Fruit fly (Drosophila melanogaster): Measurements from ENCODE around the gene Galk.
A peak's percentile ranks its signal among the peaks of the same experiment; 100 is the strongest.

The Galk gene

DNA sequence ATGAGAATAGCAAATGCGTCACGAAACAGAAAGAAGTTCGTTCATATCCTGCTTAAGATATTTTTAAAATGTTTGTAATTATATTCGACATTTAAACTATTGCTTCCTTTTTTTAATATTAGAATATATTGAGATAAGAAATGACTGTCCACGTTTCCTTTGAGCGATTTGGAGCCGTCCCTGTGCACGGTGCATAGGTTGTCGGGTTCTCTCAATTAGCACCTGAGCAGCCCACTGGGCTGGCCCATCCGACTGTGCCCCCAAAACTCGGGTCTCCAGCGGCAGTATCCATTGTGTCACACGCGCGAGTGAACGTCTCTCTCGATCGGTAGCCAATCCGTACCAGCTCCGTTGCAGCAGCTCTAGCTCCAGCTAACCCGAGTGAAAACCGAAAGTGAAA is 27.3 kb downstream of the Galk start, which contains the start of gene CG13313:
TSS of gene CG13313 (plus strand) at position 301 of the 400 bp plus-strand sequence.
- TF ChIP-seq CG14655 (GFP tag; optimal IDR thresholded peaks at IDR 0.05), result no peak
- TF ChIP-seq CG9948 (tag; optimal IDR thresholded peaks at IDR 0.05), result no peak
- no peak for TF ChIP-seq CG34367 (tag; optimal IDR thresholded peaks at IDR 0.05)
- TF ChIP-seq rn (GFP tag; IDR thresholded peaks at IDR 0.05), result no peak
- no peak for TF ChIP-seq CG15710 (tag; optimal IDR thresholded peaks at IDR 0.05)
- TF ChIP-seq EcR (GFP tag; optimal IDR thresholded peaks at IDR 0.05), result no peak
- TF ChIP-seq CG8159 (tag; optimal IDR thresholded peaks at IDR 0.05), result no peak
- no peak for TF ChIP-seq CG4496 (GFP tag; IDR thresholded peaks at IDR 0.05)
- TF ChIP-seq fd96Ca (GFP tag; IDR thresholded peaks at IDR 0.05), result no peak
- TF ChIP-seq CG10348 (GFP tag; IDR thresholded peaks at IDR 0.05), result no peak
- no peak for TF ChIP-seq CG32121 (GFP tag; IDR thresholded peaks at IDR 0.05)
- no peak for TF ChIP-seq Pif1B (GFP tag; optimal IDR thresholded peaks at IDR 0.05)
- no peak for TF ChIP-seq gl (tag; optimal IDR thresholded peaks at IDR 0.05)
- no peak for TF ChIP-seq CG8301 (tag; optimal IDR thresholded peaks at IDR 0.05)

DNA sequence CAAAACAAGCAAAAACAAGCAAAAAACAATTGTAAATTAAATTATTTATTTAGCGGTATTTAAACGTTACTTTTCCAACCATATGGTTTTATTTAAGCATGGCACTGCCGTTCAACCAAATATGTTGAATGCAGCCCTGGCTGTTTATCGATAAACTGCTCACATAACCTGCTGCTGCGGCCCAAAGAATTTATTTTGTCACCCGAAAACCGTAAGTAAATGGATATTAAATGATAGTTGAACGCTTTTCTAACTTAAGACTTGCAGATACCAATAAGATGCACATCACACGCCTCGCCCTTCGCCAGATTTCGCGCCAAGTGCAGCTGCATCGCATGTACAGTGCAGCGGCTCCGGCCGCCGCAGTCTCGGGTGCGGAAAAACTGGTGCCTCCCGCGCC is 29.2 kb downstream of the Galk start, which contains the start of gene mRpL12:
TSS of gene mRpL12 (plus strand) at position 123 of the 400 bp plus-strand sequence.
- no peak for TF ChIP-seq EcR (GFP tag; optimal IDR thresholded peaks at IDR 0.05)
- no peak for TF ChIP-seq CG8159 (tag; optimal IDR thresholded peaks at IDR 0.05)
- no peak for TF ChIP-seq Snoo (tag; optimal IDR thresholded peaks at IDR 0.05)
- TF ChIP-seq CG12605 (GFP tag; IDR thresholded peaks at IDR 0.05), result no peak

DNA sequence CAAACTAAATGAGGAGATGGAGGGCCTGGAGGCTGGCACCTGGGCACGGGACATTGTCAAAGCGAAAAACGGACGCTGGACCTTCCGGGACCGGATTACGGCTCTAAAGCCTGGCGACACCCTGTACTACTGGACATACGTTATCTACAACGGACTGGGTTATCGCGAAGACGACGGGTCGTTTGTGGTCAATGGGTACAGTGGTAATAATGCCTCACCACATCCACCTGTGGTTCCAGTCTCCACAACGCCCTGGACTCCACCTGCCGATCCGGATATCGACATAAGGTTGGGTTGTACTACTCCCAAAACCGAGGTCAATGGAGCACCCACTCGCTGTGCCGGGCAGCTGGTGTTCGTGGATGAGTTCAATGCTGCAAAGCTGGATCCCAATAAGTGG is 30.7 kb downstream of the Galk start:
- no peak for TF ChIP-seq Pif1B (GFP tag; optimal IDR thresholded peaks at IDR 0.05)
- no peak for TF ChIP-seq CG15710 (tag; optimal IDR thresholded peaks at IDR 0.05)
- TF ChIP-seq rn (GFP tag; IDR thresholded peaks at IDR 0.05), result no peak
- no peak for TF ChIP-seq CG8301 (tag; optimal IDR thresholded peaks at IDR 0.05)
- TF ChIP-seq CG12605 (GFP tag; IDR thresholded peaks at IDR 0.05), result no peak
- no peak for TF ChIP-seq CG34367 (tag; optimal IDR thresholded peaks at IDR 0.05)
- TF ChIP-seq gl (tag; optimal IDR thresholded peaks at IDR 0.05), result no peak

DNA sequence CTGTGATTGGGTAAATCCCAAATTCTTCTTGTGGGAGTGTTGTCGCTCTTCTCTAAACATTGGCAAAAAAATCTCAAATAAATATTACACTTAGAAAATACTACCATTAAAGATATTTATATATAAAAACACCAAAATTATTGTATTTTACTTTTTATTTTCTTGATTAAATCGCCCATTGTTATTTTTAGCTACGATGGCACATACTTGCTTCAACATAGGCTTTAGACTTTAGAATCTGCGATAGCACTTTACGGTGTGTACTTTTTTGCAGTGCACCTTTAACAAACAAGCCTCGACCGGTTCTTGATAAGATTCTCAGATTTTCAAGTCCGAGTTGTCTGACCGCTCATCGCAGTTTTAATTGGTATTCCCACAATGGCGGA is 31.2 kb downstream of the Galk start, which contains the start of gene GNBP3:
TSS of gene GNBP3 (plus strand) at position 374 of the 386 bp plus-strand sequence.
- TF ChIP-seq CG17806 (tag; optimal IDR thresholded peaks at IDR 0.05), result peak; percentile 92
- TF ChIP-seq CG4496 (GFP tag; IDR thresholded peaks at IDR 0.05), result peak; percentile 92
- peak; percentile 97 for TF ChIP-seq Pif1B (GFP tag; optimal IDR thresholded peaks at IDR 0.05)
- peak; percentile 90 for TF ChIP-seq Ets98B (GFP tag; IDR thresholded peaks at IDR 0.05)
- peak; percentile 85 for TF ChIP-seq EcR (GFP tag; optimal IDR thresholded peaks at IDR 0.05)
- TF ChIP-seq CG12605 (GFP tag; IDR thresholded peaks at IDR 0.05), result peak; percentile 89
- TF ChIP-seq CG15710 (tag; optimal IDR thresholded peaks at IDR 0.05), result peak; percentile 88
- TF ChIP-seq D1 (tag; optimal IDR thresholded peaks at IDR 0.05), result no peak
- no peak for TF ChIP-seq Pif1A (GFP tag; optimal IDR thresholded peaks at IDR 0.05)
- peak; percentile 88 for TF ChIP-seq CG34367 (tag; optimal IDR thresholded peaks at IDR 0.05)
- peak; percentile 83 for TF ChIP-seq gl (tag; optimal IDR thresholded peaks at IDR 0.05)
- TF ChIP-seq CG10348 (GFP tag; IDR thresholded peaks at IDR 0.05), result no peak
- TF ChIP-seq CG9948 (tag; optimal IDR thresholded peaks at IDR 0.05), result peak; percentile 88
- peak; percentile 94 for TF ChIP-seq CG8159 (tag; optimal IDR thresholded peaks at IDR 0.05)
- TF ChIP-seq CG13204 (GFP tag; optimal IDR thresholded peaks at IDR 0.05), result peak; percentile 84
- TF ChIP-seq CG32121 (GFP tag; IDR thresholded peaks at IDR 0.05), result peak; percentile 20; the same call in 1 of the 2 replicates
- TF ChIP-seq CG14655 (GFP tag; optimal IDR thresholded peaks at IDR 0.05), result peak; percentile 95
- TF ChIP-seq Snoo (tag; optimal IDR thresholded peaks at IDR 0.05), result peak; percentile 96
- peak; percentile 91 for TF ChIP-seq fd96Ca (GFP tag; IDR thresholded peaks at IDR 0.05)
- TF ChIP-seq CG8301 (tag; optimal IDR thresholded peaks at IDR 0.05), result peak; percentile 93
- TF ChIP-seq rn (GFP tag; IDR thresholded peaks at IDR 0.05), result peak; percentile 42; the same call in 1 of the 2 replicates

DNA sequence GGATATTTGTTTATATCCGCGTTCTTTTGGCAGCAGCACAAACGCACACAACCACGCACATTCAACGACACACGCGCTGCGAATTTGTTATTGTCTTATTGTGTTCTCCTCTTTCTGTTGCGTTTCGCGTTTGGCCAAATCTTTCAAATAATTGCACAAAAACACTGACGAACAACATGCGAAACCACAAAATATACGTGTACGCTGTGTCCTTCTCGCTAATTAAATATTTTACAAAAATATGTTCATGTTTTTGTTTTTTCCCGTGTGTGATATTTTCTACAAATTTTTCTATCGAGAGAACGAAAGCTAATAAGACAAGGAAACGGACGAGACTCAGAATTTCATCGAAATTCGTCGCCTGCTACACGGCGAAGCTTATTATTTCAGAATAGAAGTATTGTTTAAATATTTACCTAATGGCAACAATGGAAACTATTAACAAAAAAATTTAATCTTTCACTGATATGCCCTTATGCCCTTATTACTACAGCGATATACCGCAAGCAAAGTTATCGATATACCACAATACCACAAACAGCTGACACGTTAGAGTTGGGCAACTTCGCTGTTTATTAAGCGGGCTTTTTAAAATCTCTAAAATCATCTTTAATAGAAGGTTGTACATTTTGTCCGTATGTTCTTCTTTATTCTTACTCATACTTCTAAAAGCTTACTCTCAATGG is 31.8 kb downstream of the Galk start, which contains the start of the genes CG43783 and orb2:
TSS of gene CG43783 (minus strand) at position 311 of the 686 bp plus-strand sequence.
TSS of gene orb2 (minus strand) at position 502 of the 686 bp plus-strand sequence.
- no peak for TF ChIP-seq CG9948 (tag; optimal IDR thresholded peaks at IDR 0.05)
- no peak for TF ChIP-seq EcR (GFP tag; optimal IDR thresholded peaks at IDR 0.05)

DNA sequence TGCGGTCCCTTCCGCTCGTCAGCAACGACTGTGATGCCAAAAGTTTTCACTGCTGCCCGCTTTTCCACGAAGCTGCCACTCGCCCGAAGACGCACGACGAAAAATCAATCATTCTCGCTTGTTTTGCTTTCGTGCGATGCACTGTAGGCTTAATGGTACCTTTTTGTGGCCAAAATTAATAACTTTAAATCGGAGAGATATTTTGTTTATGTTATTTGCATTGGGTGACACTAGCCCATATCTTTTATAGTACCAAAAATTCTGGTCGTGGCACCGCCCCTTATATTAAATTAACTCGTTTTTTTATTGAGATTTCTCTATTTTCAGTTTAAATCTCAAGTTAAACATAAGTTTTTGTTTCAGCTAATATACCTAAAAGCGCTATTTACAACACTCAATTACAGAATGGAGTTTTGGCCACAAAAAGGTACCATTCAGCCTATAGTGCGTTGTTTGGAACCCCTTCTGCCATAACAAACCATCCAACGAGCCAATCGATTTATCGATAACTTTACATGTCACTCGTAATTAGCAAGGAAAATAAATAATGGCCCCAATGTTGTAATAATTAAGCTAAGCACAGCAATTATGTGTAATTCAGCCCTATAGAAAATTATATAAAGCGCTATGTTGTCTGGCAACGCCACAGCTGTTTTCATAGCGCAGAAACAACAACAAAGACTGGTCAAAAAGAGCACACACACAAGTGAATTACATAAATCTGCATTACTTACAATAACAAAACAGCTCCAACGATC is 32.5 kb downstream of the Galk start:
- TF ChIP-seq CG8301 (tag; optimal IDR thresholded peaks at IDR 0.05), result peak; percentile 83
- no peak for TF ChIP-seq rn (GFP tag; IDR thresholded peaks at IDR 0.05)
- TF ChIP-seq CG34367 (tag; optimal IDR thresholded peaks at IDR 0.05), result peak; percentile 34
- peak; percentile 45 for TF ChIP-seq Pif1B (GFP tag; optimal IDR thresholded peaks at IDR 0.05)
- no peak for TF ChIP-seq EcR (GFP tag; optimal IDR thresholded peaks at IDR 0.05)
- TF ChIP-seq CG17806 (tag; optimal IDR thresholded peaks at IDR 0.05), result peak; percentile 53
- peak; percentile 71 for TF ChIP-seq CG9948 (tag; optimal IDR thresholded peaks at IDR 0.05)
- TF ChIP-seq CG14655 (GFP tag; optimal IDR thresholded peaks at IDR 0.05), result peak; percentile 81
- peak; percentile 21 for TF ChIP-seq gl (tag; optimal IDR thresholded peaks at IDR 0.05)
- TF ChIP-seq Pif1A (GFP tag; optimal IDR thresholded peaks at IDR 0.05), result peak; percentile 54
- TF ChIP-seq CG13204 (GFP tag; optimal IDR thresholded peaks at IDR 0.05), result no peak
- peak; percentile 72 for TF ChIP-seq CG8159 (tag; optimal IDR thresholded peaks at IDR 0.05)
- peak; percentile 75 for TF ChIP-seq CG4496 (GFP tag; IDR thresholded peaks at IDR 0.05)
- TF ChIP-seq D1 (tag; optimal IDR thresholded peaks at IDR 0.05), result peak; percentile 70
- TF ChIP-seq fd96Ca (GFP tag; IDR thresholded peaks at IDR 0.05), result peak; percentile 65
- TF ChIP-seq CG15710 (tag; optimal IDR thresholded peaks at IDR 0.05), result peak; percentile 38
- TF ChIP-seq CG32121 (GFP tag; IDR thresholded peaks at IDR 0.05), result no peak
- peak; percentile 41 for TF ChIP-seq Snoo (tag; optimal IDR thresholded peaks at IDR 0.05)
- peak; percentile 40 for TF ChIP-seq Ets98B (GFP tag; IDR thresholded peaks at IDR 0.05)

All from whole organism, pupa.